Worm (Caenorhabditis elegans): Measurements from ENCODE around the gene F32D8.3.

DNA sequence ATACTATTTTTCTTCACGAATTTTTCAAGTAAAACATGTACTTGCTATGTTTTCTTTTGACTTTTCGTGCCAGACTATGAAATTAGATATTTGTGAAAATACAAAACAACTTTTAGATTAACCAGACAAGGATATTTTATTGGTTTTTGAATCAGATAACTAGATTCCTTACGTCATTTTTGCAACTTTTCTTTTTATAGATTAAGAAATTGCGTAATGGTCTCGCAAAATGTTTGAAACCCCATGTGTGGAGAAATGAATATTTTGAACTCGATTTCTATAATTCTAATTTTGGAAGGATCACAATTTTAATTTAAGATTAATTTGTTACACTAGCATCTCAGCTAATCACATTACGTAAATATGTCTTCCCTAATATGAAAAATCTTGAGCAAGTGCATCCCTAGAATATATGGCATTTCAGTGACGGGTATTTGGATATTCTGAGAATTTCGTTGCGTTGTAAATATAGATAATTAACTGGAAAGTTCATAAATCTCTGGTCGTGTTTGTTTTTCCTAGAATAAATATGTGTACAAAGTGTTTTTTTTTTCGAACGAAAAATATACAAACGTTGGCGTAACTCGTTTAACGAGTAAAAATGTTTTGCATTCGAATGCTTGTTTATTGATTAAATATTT is 24.1 kb upstream of the F32D8.3 start:
- TF ChIP-seq fos-1 (tag; optimal IDR thresholded peaks at IDR 0.05) (no peak), ceh-82 (tag; optimal IDR thresholded peaks at IDR 0.05) (no peak)
